Worm (Caenorhabditis elegans) whole organism, late embryonic: ENCODE data around the gene F20E11.7.

Experiments
- C08G9.2 ChIP-seq: sonication (generic microtip); optimal IDR thresholded peaks from 2 replicates; lab custom pipeline; 2016; ENCODE audit warnings: mild to moderate bottlenecking, missing genetic modification characterization, moderate library complexity, missing compliant biosample characterization
- F13H6.1 ChIP-seq: sonication (generic microtip); optimal IDR thresholded peaks from 2 replicates; lab custom pipeline; 2016; ENCODE audit warnings: missing genetic modification characterization, missing compliant biosample characterization
- K02D7.2 ChIP-seq: sonication (generic microtip); optimal IDR thresholded peaks from 2 replicates; lab custom pipeline; 2017; ENCODE audit warnings: mild to moderate bottlenecking, missing genetic modification characterization, missing compliant biosample characterization
- K09A11.1 ChIP-seq: sonication (generic microtip); optimal IDR thresholded peaks from 2 replicates; lab custom pipeline; 2017; ENCODE audit warnings: antibody characterized with exemption, mild to moderate bottlenecking, missing genetic modification characterization, missing compliant biosample characterization; ENCODE audit not compliant: insufficient read depth
- T23F11.4 ChIP-seq: fragments of 200-800 bp; sonication (Bioruptor generic); optimal IDR thresholded peaks from 2 replicates; lab custom pipeline; 2018; ENCODE audit warnings: mild to moderate bottlenecking, missing genetic modification characterization, missing compliant biosample characterization
- Y22D7AL.16 ChIP-seq: sonication (generic microtip); optimal IDR thresholded peaks from 2 replicates; lab custom pipeline; 2016; ENCODE audit warnings: missing genetic modification characterization, missing compliant biosample characterization
- ceh-14 ChIP-seq: sonication (generic microtip); optimal IDR thresholded peaks from 2 replicates; lab custom pipeline; 2016; ENCODE audit warnings: missing genotype, missing genetic modification characterization, missing compliant biosample characterization
- ceh-18 ChIP-seq: sonication (generic microtip); optimal IDR thresholded peaks from 2 replicates; lab custom pipeline; 2016; ENCODE audit warnings: missing genetic modification characterization, missing compliant biosample characterization
- ceh-2 ChIP-seq: sonication (generic microtip); optimal IDR thresholded peaks from 2 replicates; lab custom pipeline; 2016; ENCODE audit warnings: missing genotype, missing genetic modification characterization, missing compliant biosample characterization
- ceh-30 ChIP-seq: fragments of 150-350 bp; optimal IDR thresholded peaks from 2 replicates; lab custom pipeline; 2014; ENCODE audit warnings: missing biosample characterization, missing genetic modification characterization
- ceh-31 ChIP-seq: sonication (generic microtip); optimal IDR thresholded peaks from 2 replicates; lab custom pipeline; 2016; ENCODE audit warnings: missing genetic modification characterization, missing compliant biosample characterization
- ceh-48 ChIP-seq: sonication (generic microtip); optimal IDR thresholded peaks from 2 replicates; lab custom pipeline; 2016; ENCODE audit warnings: missing genetic modification characterization, inconsistent platforms, missing compliant biosample characterization
- ceh-9 ChIP-seq: sonication (generic microtip); optimal IDR thresholded peaks from 2 replicates; lab custom pipeline; 2016; ENCODE audit warnings: mild to moderate bottlenecking, missing genetic modification characterization, inconsistent platforms, missing compliant biosample characterization
- dve-1 ChIP-seq: sonication (generic microtip); optimal IDR thresholded peaks from 2 replicates; lab custom pipeline; 2017; ENCODE audit warnings: antibody characterized with exemption, mild to moderate bottlenecking, missing genetic modification characterization, missing compliant biosample characterization
- elt-2 ChIP-seq: sonication (generic microtip); optimal IDR thresholded peaks from 2 replicates; lab custom pipeline; 2016; ENCODE audit warnings: missing genetic modification reagents, missing genetic modification characterization, missing compliant biosample characterization
- elt-4 ChIP-seq: sonication (generic microtip); optimal IDR thresholded peaks from 2 replicates; lab custom pipeline; 2016; ENCODE audit warnings: missing genetic modification characterization, missing compliant biosample characterization
- ets-4 ChIP-seq: sonication (generic microtip); optimal IDR thresholded peaks from 2 replicates; lab custom pipeline; 2016; ENCODE audit warnings: missing genetic modification characterization, missing compliant biosample characterization
- fkh-10 ChIP-seq: fragments of 150-350 bp; optimal IDR thresholded peaks from 2 replicates; lab custom pipeline; 2014; ENCODE audit warnings: missing biosample characterization, missing genetic modification reagents, missing genetic modification characterization
- fkh-6 ChIP-seq: sonication (generic microtip); optimal IDR thresholded peaks from 2 replicates; lab custom pipeline; 2016; ENCODE audit warnings: missing genetic modification characterization, missing compliant biosample characterization
- hlh-13 ChIP-seq: fragments of 200-800 bp; sonication (Bioruptor generic); optimal IDR thresholded peaks from 2 replicates; lab custom pipeline; 2018; ENCODE audit warnings: mild to moderate bottlenecking, missing genetic modification characterization, missing compliant biosample characterization
- hlh-30 ChIP-seq: sonication (generic microtip); optimal IDR thresholded peaks from 2 replicates; lab custom pipeline; 2017; ENCODE audit warnings: antibody characterized with exemption, missing genetic modification characterization, missing compliant biosample characterization; ENCODE audit not compliant: insufficient read depth
- lin-11 ChIP-seq: fragments of 200-800 bp; sonication (Bioruptor generic); optimal IDR thresholded peaks from 2 replicates; lab custom pipeline; 2018; ENCODE audit warnings: mild to moderate bottlenecking, missing genetic modification characterization, missing compliant biosample characterization
- nfya-1 ChIP-seq: sonication (generic microtip); optimal IDR thresholded peaks from 2 replicates; lab custom pipeline; 2017; ENCODE audit warnings: missing genetic modification characterization, mild to moderate bottlenecking, missing compliant biosample characterization, antibody characterized with exemption, moderate library complexity
- nhr-11 ChIP-seq: fragments of 150-350 bp; optimal IDR thresholded peaks from 2 replicates; lab custom pipeline; 2014; ENCODE audit warnings: missing biosample characterization, missing genetic modification characterization
- nhr-232 ChIP-seq: sonication (generic microtip); optimal IDR thresholded peaks from 2 replicates; lab custom pipeline; 2016; ENCODE audit warnings: missing genetic modification characterization, missing compliant biosample characterization
- odd-2 ChIP-seq: sonication (generic microtip); optimal IDR thresholded peaks from 2 replicates; lab custom pipeline; 2017; ENCODE audit warnings: antibody characterized with exemption, mild to moderate bottlenecking, missing genetic modification characterization, missing compliant biosample characterization
- pax-1 ChIP-seq: fragments of 150-350 bp; optimal IDR thresholded peaks from 2 replicates; lab custom pipeline; 2014; ENCODE audit warnings: missing biosample characterization, missing genetic modification characterization
- pha-2 ChIP-seq: sonication (generic microtip); optimal IDR thresholded peaks from 2 replicates; lab custom pipeline; 2017; ENCODE audit warnings: mild to moderate bottlenecking, missing genetic modification characterization, missing compliant biosample characterization
- pha-4 ChIP-seq: fragments of 150-350 bp; optimal IDR thresholded peaks from 2 replicates; lab custom pipeline; 2018; ENCODE audit warnings: missing biosample characterization, missing genetic modification reagents, missing genetic modification characterization
- rnt-1 ChIP-seq: sonication (generic microtip); optimal IDR thresholded peaks from 2 replicates; lab custom pipeline; 2016; ENCODE audit warnings: missing genetic modification characterization, missing compliant biosample characterization
- sox-2 ChIP-seq: fragments of 200-800 bp; sonication (Bioruptor generic); IDR thresholded peaks from 2 replicates; pipeline ENCODE4 v1.3.6; 2022; ENCODE audit warnings: missing genetic modification reagents, missing genetic modification characterization, missing compliant biosample characterization
- sox-4 ChIP-seq: sonication (generic microtip); optimal IDR thresholded peaks from 2 replicates; lab custom pipeline; 2017; ENCODE audit warnings: mild to moderate bottlenecking, missing genetic modification characterization, inconsistent platforms, missing compliant biosample characterization
- tbx-2 ChIP-seq: sonication (generic microtip); optimal IDR thresholded peaks from 2 replicates; lab custom pipeline; 2016; ENCODE audit warnings: missing genetic modification characterization, missing compliant biosample characterization
- ttx-3 ChIP-seq: sonication (generic microtip); optimal IDR thresholded peaks from 2 replicates; lab custom pipeline; 2016; ENCODE audit warnings: missing genetic modification reagents, missing genetic modification characterization, missing compliant biosample characterization
- unc-42 ChIP-seq: sonication (generic microtip); optimal IDR thresholded peaks from 2 replicates; lab custom pipeline; 2016; ENCODE audit warnings: missing genotype, missing genetic modification characterization, missing compliant biosample characterization
- unc-55 ChIP-seq: sonication (generic microtip); optimal IDR thresholded peaks from 2 replicates; lab custom pipeline; 2017; ENCODE audit warnings: missing biosample characterization, missing genetic modification reagents, missing genetic modification characterization
- unc-86 ChIP-seq: sonication (generic microtip); optimal IDR thresholded peaks from 2 replicates; lab custom pipeline; 2016; ENCODE audit warnings: missing genetic modification characterization, missing compliant biosample characterization
- zip-5 ChIP-seq: sonication (generic microtip); optimal IDR thresholded peaks from 2 replicates; lab custom pipeline; 2016; ENCODE audit warnings: missing genetic modification characterization, missing compliant biosample characterization
- ztf-16 ChIP-seq: sonication (generic microtip); optimal IDR thresholded peaks from 2 replicates; lab custom pipeline; 2017; ENCODE audit warnings: missing genetic modification characterization, missing compliant biosample characterization

The F20E11.7 gene

DNA sequence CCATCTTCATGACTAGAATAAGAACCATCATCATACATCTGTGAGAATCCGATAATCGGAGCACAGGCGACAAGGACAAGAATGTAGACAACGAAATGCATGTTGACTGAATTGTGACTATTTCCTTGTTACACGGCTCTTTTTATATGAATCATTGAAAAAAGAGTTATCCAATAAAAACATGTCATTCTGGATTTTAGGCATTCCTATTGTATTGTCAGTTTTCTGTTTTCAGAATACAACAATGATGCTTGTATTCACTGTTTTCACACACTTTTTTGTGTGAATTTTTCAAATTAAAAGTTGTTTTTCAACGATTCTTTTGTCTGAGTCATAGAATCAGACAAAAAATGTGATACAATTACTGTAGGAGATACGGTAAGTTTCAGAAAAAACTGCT, 27.9 kb upstream of the F20E11.7 start, which contains the start of gene F20E11.18:
Gene F20E11.18, minus strand, starts transcription at position 101 of the 400 bp plus-strand sequence.
- TF ChIP-seq sox-2 (GFP tag; lab: Robert Waterston, UW) (no peak), pax-1 (tag; lab: Kevin White, UChicago) (no peak), fkh-6 (tag; lab: Kevin White, UChicago) (no peak), nhr-11 (tag; lab: Kevin White, UChicago) (no peak), odd-2 (no peak), lin-11 (tag; lab: Kevin White, UChicago) (no peak), F13H6.1 (tag; lab: Kevin White, UChicago) (no peak), dve-1 (tag; lab: Kevin White, UChicago) (no peak), ttx-3 (tag; lab: Kevin White, UChicago) (no peak), ceh-48 (tag; lab: Kevin White, UChicago) (no peak), K09A11.1 (tag; lab: Kevin White, UChicago) (no peak), rnt-1 (no peak), tbx-2 (tag; lab: Kevin White, UChicago) (no peak), ets-4 (tag; lab: Kevin White, UChicago) (no peak), ceh-31 (tag; lab: Kevin White, UChicago) (no peak), K02D7.2 (tag; lab: Kevin White, UChicago) (no peak), elt-2 (tag; lab: Kevin White, UChicago) (no peak)

DNA sequence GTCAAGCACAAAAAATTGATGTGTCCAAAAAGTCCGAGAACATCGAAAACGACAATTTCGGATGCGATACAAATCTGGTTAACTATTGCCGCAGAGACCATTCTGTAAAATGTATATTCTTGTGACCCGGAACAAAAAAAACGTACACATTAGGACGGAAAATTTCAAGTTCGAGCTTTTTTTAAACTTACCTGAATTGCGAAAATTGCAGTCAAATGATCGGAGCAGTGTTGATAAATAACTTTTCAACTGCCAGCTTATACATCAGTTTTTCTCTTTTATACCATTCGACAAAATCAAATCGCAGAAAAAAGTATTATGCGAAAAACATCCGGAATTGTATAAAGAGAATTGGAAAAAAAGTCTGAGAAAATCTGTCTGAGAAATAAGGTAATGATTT, 26.1 kb upstream of the F20E11.7 start, which contains the start of gene srsx-2:
Gene srsx-2, minus strand, starts transcription at position 101 of the 400 bp plus-strand sequence.
- TF ChIP-seq sox-2 (GFP tag; lab: Robert Waterston, UW) (no peak), ceh-2 (no peak), ztf-16 (no peak), ceh-9 (no peak)

- TF ChIP-seq ceh-18 (tag; lab: Kevin White, UChicago): no peak
- TF ChIP-seq tbx-2 (tag; lab: Kevin White, UChicago): no peak
- no peak for TF ChIP-seq fkh-10 (GFP tag; lab: Kevin White, UChicago)
- no peak for TF ChIP-seq lin-11 (tag; lab: Kevin White, UChicago)
- TF ChIP-seq ttx-3 (tag; lab: Kevin White, UChicago): no peak
- no peak for TF ChIP-seq pha-2 (tag; lab: Kevin White, UChicago)
- no peak for TF ChIP-seq C08G9.2
- TF ChIP-seq K09A11.1 (tag; lab: Kevin White, UChicago): no peak
- TF ChIP-seq nhr-232 (tag; lab: Kevin White, UChicago): no peak
- TF ChIP-seq unc-55 (GFP tag; lab: Kevin White, UChicago): no peak
- TF ChIP-seq hlh-13 (GFP tag; lab: Kevin White, UChicago): no peak
- no peak for TF ChIP-seq nfya-1 (tag; lab: Kevin White, UChicago)
- TF ChIP-seq ceh-30: no peak
- no peak for TF ChIP-seq odd-2
- no peak for TF ChIP-seq pha-4
These were observed 25.0 kb upstream of the F20E11.7 start, which contains the start of gene srh-154 for ce11 chrV:17439406-17439805. srh-154 (plus strand) TSS chrV:17439706.

DNA sequence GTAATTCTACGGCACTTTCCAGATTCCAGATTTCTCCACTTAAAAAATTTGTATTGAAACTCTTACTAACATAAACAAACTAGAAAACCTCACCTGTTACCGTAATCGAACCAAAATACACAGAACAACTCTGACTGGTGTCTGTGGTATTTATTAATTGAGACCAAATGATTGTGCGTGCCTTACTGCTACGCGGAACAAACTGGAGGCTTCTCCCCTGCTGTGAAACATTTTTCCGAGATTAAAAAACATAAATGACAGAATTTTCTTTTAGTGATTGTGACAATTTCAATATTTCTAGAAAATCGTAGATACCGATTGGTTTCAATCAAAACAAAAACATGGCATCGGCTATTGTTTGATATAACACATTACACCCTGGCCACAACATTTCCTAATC, 14.5 kb upstream of the F20E11.7 start:
- TF ChIP-seq ceh-14 (tag; lab: Kevin White, UChicago): no peak
- TF ChIP-seq unc-55 (GFP tag; lab: Kevin White, UChicago): no peak
- TF ChIP-seq Y22D7AL.16: no peak
- TF ChIP-seq pha-4: no peak
- TF ChIP-seq elt-4 (tag; lab: Kevin White, UChicago): no peak
- TF ChIP-seq hlh-30 (tag; lab: Kevin White, UChicago): no peak
- no peak for TF ChIP-seq T23F11.4 (GFP tag; lab: Kevin White, UChicago)
- no peak for TF ChIP-seq zip-5
- no peak for TF ChIP-seq unc-42 (tag; lab: Kevin White, UChicago)
- no peak for TF ChIP-seq unc-86 (tag; lab: Kevin White, UChicago)
- TF ChIP-seq fkh-10 (GFP tag; lab: Kevin White, UChicago): no peak
- TF ChIP-seq sox-4 (tag; lab: Kevin White, UChicago): no peak
